Fruit fly (Drosophila melanogaster): ENCODE results near the gene Gel.

The Gel gene

DNA sequence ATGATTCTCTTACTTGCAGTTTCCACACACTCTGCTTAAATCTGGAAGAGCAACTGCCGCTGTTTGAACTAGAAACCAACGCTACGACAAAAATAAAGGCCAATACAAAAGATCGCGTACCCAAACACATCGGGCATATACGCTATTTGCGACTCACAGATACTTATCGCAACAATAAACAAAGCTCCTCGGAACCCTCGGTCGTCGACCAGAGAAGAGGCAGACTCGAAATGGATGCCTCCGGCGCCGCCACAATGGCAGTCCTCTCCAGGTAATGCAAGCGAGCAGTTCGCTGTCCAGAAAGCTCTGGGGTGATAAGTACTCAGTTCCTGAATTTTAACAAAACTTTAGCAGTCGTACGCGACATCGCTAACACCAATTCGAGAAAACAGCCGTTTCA, 1.5 kb downstream of the Gel start (continued):
- TF ChIP-seq dsx (GFP tag; optimal IDR thresholded peaks at IDR 0.05; ENCODE audit: poor library complexity, severe bottlenecking) (no peak), ss (GFP tag; optimal IDR thresholded peaks at IDR 0.05) (peak in 1 of 2 experiments; percentile 33), CG11294 (GFP tag; IDR thresholded peaks at IDR 0.05) (no peak), Blimp-1 (GFP tag; optimal IDR thresholded peaks at IDR 0.05) (no peak), OdsH (GFP tag; optimal IDR thresholded peaks at IDR 0.05) (no peak), CG8632 (GFP tag; optimal IDR thresholded peaks at IDR 0.05) (no peak), Sox14 (GFP tag; optimal IDR thresholded peaks at IDR 0.05) (peak; percentile 64), CG9139 (GFP tag; optimal IDR thresholded peaks at IDR 0.05) (peak; percentile 45), net (GFP tag; optimal IDR thresholded peaks at IDR 0.05) (peak; percentile 18), Eip78C (GFP tag) (peak; percentile 70), Hr39 (GFP tag; optimal IDR thresholded peaks at IDR 0.05) (no peak), CG11902 (GFP tag; optimal IDR thresholded peaks at IDR 0.05) (no peak), cyc (GFP tag; optimal IDR thresholded peaks at IDR 0.05) (no peak), Lpt (GFP tag; optimal IDR thresholded peaks at IDR 0.05) (peak; percentile 45), CG1621 (tag; optimal IDR thresholded peaks at IDR 0.05) (peak; percentile 41), CG10631 (GFP tag; optimal IDR thresholded peaks at IDR 0.05) (no peak), CG32006 (GFP tag; optimal IDR thresholded peaks at IDR 0.05) (no peak), CG6163 (GFP tag; IDR thresholded peaks at IDR 0.05) (peak; percentile 52; the same call in 2 of the 3 replicates), CG34406 (GFP tag; optimal IDR thresholded peaks at IDR 0.05) (no peak), CG8119 (GFP tag; IDR thresholded peaks at IDR 0.05) (no peak), CG6276 (GFP tag; optimal IDR thresholded peaks at IDR 0.05) (peak; percentile 17), Met (GFP tag; optimal IDR thresholded peaks at IDR 0.05) (no peak), CG6854 (GFP tag; optimal IDR thresholded peaks at IDR 0.05) (no peak), Gug (GFP tag; IDR thresholded peaks at IDR 0.05) (no peak), CG10669 (GFP tag; optimal IDR thresholded peaks at IDR 0.05) (no peak)

DNA sequence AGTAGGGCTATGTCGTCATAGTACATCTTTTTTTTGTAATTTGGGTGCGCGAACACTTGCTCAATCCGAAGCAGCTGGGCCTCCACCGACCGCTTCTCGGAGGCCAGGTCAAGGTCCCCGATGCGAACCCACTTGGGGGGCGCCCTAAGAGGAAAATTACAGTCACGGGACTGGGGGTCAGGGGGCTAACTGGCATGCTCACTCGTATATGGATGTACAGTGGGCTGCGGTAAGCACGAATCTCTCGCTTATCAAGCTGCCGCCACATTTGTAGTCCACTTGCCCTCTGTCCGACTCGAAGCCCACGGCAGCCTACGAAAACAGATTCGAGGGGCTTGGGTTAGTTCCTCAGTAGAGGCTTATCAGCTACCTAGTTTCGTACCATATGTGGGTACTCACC, 6.8 kb downstream of the Gel start:
- TF ChIP-seq svp (GFP tag) (peak; percentile 95), Eip78C (GFP tag) (peak; percentile 24), dac (GFP tag; optimal IDR thresholded peaks at IDR 0.05) (no peak), net (GFP tag; optimal IDR thresholded peaks at IDR 0.05) (no peak)

DNA sequence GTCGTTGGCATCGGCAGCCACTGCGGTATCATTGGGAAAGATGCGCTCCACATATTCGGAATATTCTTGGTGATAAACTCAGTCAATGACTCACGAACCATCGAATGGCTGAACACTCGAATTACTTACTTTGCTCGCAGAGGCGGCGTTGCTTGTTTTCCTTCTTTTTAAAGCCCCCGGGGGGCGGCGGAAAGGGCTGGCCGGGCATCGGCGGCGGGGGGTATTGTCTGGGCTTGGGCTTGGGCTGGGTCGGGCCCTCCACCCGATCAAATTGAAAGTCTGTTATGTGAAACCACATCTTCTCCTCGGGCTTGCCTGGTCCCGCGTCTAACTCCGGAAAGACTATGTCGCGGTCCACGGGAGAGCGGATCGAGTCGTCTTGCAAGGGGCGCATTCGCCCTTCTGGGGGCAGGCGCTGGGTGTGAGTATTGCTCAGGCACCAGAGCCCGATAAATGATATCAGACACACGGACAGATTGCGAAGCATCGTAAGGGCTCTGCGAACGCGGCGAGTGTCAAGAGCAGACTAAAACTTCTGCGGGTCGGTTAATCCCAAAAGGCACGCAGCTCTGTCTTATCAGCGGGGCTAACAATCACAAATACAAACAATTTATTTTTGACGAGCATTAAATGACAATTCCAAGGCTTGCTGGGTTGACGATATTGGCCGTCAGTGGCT, 7.3 kb downstream of the Gel start, which contains the start of gene CG14642:
Gene CG14642 (minus strand): TSS at position 509 of the 679 bp plus-strand sequence.
- peak; percentile 7 for TF ChIP-seq CG1621 (tag; optimal IDR thresholded peaks at IDR 0.05)
- TF ChIP-seq lz (GFP tag; optimal IDR thresholded peaks at IDR 0.05): no peak
- TF ChIP-seq svp (GFP tag): peak; percentile 89

DNA sequence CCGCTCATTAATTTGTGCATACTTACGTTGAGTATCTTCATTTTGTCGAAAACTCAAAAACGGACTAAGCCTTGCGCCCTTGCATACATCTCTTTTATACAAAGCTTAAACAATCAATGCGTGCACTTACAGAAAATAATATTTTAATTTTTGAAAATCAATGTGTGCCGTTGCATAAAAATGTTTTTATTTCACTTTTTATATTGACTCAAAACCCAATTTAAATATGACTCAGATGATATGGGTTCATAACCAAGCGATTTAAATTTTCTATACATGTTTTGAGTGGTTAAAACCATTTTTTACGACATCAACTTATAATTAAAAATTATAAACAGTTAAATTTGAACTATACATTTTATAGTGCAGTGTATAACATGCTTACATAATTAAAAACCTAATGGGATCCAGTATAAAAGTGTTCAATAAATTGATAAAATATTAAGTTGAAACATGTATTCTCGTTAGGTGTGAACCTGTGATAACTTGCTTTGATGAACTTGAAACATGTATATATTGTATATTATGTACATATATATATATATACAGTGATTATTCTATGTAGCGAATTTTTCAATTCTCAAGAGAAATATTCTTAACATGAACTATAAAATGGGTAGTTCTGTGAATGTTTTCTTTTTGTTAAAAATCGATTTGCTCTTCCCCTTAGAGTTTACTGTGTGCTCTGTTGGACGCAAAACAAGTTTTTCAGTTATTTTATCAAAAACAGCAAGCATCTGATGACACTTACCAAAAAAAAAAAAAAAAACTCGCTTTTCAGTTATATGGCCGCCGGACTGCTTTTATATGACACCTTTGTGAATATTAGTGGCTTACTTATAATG, 8.3 kb downstream of the Gel start, which contains the start of gene CG34305:
Gene CG34305 (minus strand): TSS at position 51 of the 845 bp plus-strand sequence.
- peak; percentile 54 for TF ChIP-seq pdm3 (GFP tag; optimal IDR thresholded peaks at IDR 0.05)
- no peak for TF ChIP-seq CG6163 (GFP tag; IDR thresholded peaks at IDR 0.05)
- TF ChIP-seq achi (GFP tag; optimal IDR thresholded peaks at IDR 0.05): peak; percentile 15
- no peak for TF ChIP-seq Hr38 (GFP tag; optimal IDR thresholded peaks at IDR 0.05)
- peak; percentile 18 for TF ChIP-seq CG10631 (GFP tag; optimal IDR thresholded peaks at IDR 0.05)
- no peak for TF ChIP-seq CG15336 (GFP tag; IDR thresholded peaks at IDR 0.05)
- TF ChIP-seq fd85E (GFP tag; optimal IDR thresholded peaks at IDR 0.05): no peak
- TF ChIP-seq Sox15 (GFP tag; optimal IDR thresholded peaks at IDR 0.05): no peak
- TF ChIP-seq CG3032 (tag; optimal IDR thresholded peaks at IDR 0.05): no peak
- TF ChIP-seq fd59A (GFP tag; optimal IDR thresholded peaks at IDR 0.05): no peak
- no peak for TF ChIP-seq CG1621 (tag; optimal IDR thresholded peaks at IDR 0.05)
- peak; percentile 3 for TF ChIP-seq Eip75B (GFP tag; optimal IDR thresholded peaks at IDR 0.05)
- peak; percentile 10 for TF ChIP-seq net (GFP tag; optimal IDR thresholded peaks at IDR 0.05)
- TF ChIP-seq dac (GFP tag; optimal IDR thresholded peaks at IDR 0.05): no peak
- no peak for TF ChIP-seq Lpt (GFP tag; optimal IDR thresholded peaks at IDR 0.05)
- TF ChIP-seq CG8319 (GFP tag; optimal IDR thresholded peaks at IDR 0.05): peak; percentile 25
- no peak for TF ChIP-seq Hr4 (GFP tag; optimal IDR thresholded peaks at IDR 0.05)
- TF ChIP-seq CG6276 (GFP tag; optimal IDR thresholded peaks at IDR 0.05): no peak
- TF ChIP-seq Blimp-1 (GFP tag; optimal IDR thresholded peaks at IDR 0.05): no peak
- no peak for TF ChIP-seq Ets96B (tag; optimal IDR thresholded peaks at IDR 0.05)
- no peak for TF ChIP-seq Eip93F (GFP tag; optimal IDR thresholded peaks at IDR 0.05)
- peak; percentile 39 for TF ChIP-seq Smox (GFP tag; optimal IDR thresholded peaks at IDR 0.05)
- no peak for TF ChIP-seq CG16779 (tag; optimal IDR thresholded peaks at IDR 0.05)
- peak; percentile 38 for TF ChIP-seq CG34406 (GFP tag; optimal IDR thresholded peaks at IDR 0.05)

All from whole organism, prepupa.